Worm (Caenorhabditis elegans) whole organism, L4/young adult: ENCODE results near the gene cnc-11.

Experiments used
- W03F9.2 ChIP-seq: fragments of 150-350 bp; optimal IDR thresholded peaks from 2 replicates; lab custom pipeline; 2014; ENCODE audit warnings: missing biosample characterization, missing genetic modification characterization
- dao-5 ChIP-seq: sonication (generic microtip); optimal IDR thresholded peaks from 2 replicates; lab custom pipeline; 2016; ENCODE audit warnings: missing genotype, missing genetic modification characterization, moderate library complexity, missing compliant biosample characterization
- him-1 ChIP-seq: sonication (generic microtip); optimal IDR thresholded peaks from 2 replicates; lab custom pipeline; 2016; ENCODE audit warnings: missing genotype, missing genetic modification reagents, missing genetic modification characterization, missing compliant biosample characterization

Gene cnc-11

DNA sequence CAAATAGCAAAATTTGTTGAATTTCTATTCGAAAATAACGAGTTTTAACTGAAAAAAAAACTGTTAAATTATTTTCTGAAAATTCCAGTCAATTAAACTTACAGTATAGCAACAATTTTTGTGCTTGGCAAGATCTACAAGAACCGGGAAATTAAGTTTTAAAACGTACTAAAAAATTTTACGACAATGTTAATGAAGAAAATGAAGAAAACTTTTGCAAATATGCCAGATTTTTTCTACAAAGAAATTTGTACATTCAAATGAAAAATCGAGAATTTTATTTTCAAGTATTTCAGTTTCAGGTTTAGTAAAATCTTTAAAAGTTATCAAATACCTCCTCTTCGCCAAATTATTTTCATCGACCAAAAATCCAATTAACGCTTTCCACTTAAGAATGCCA, at the start of gene cnc-11:
Gene cnc-11, plus strand, starts transcription at position 301 of the 400 bp plus-strand sequence.
- TF ChIP-seq W03F9.2 (no peak), dao-5 (tag; lab: Kevin White, UChicago) (no peak), him-1 (tag; lab: Kevin White, UChicago) (no peak)

DNA sequence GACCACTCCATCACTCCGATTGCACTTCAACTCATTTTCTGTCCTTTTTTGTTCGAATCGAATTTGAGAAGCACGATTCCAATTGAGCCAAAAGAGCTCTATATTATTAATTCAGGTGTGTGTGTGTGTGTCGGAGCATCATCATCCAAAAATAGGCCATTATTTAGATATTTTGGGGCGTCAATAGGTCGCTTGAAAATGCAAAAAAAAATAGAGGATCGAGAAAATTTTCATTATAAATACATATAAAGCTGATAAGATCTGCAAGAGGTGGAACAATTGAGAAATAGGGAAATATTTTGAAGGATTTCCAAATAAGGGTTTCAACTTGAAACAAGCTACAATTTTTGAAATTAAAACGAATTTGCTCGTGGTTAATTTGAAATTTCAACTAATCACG, 49.2 kb upstream of the cnc-11 start, which contains the start of gene Y75B7AR.1:
Gene Y75B7AR.1, minus strand, starts transcription at position 101 of the 400 bp plus-strand sequence.
- TF ChIP-seq him-1 (tag; lab: Kevin White, UChicago) (no peak), dao-5 (tag; lab: Kevin White, UChicago) (no peak), W03F9.2 (no peak)

DNA sequence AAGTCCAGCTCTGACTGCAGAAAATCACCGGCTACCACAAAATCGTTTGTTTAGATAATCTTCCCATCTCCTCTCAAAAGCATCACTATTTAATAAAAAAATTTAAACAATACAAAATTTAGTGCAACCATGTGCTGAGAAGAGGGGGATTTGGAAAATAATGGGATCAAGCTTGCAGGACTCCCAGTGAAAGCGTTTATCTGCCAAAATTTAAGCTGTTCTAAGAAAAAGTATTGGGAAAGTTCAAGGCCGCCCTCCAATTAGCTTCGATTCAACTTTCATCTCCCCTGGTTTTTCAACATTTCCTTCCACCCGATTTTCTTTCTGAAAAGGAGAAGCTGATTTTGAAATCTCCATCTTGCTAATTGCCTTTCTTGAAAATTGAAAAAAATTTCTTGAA, 34.0 kb upstream of the cnc-11 start:
- TF ChIP-seq dao-5 (tag; lab: Kevin White, UChicago) (no peak), W03F9.2 (no peak), him-1 (tag; lab: Kevin White, UChicago) (no peak)

DNA sequence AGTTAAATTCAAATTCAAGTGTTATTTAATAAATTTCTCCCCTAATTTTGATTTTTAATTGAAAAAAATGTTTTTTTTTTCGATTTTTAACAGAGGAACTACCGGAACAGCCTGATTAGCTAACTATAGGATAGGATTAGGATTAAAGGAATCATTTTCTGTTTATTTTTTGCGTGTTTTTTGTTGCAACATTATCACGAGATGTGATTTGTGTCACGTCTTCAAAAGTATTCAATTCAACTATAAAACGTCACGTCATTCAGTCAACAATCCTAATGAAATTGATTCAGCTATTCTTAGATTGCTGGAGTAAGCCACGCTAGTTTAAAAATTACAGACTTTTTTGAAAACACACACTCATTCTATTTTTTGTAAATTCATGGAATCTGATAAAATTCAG, 31.4 kb upstream of the cnc-11 start:
- TF ChIP-seq W03F9.2 = no peak
- TF ChIP-seq dao-5 (tag; lab: Kevin White, UChicago) = no peak
- no peak for TF ChIP-seq him-1 (tag; lab: Kevin White, UChicago)

DNA sequence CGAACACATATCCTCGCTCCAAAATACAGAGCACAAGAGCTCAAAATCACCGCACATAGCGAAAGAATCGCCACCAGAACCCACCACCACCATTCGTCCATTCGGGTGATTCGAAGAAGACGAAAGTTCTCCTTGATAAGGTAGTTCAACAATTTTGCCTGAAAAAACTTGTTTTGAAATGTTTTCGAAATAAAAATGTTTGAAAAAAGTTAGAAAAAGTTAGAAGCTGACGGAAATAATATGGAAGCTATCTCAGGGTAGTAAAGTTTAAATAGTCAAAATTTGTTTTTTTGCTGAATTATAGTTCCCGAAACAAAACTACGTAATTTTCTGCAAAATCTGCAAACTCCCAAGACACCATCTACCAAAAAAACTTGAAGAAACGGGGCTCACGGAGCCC, 30.7 kb upstream of the cnc-11 start, which contains the start of gene snt-5:
Gene snt-5, minus strand, starts transcription at position 101 of the 400 bp plus-strand sequence.
- TF ChIP-seq him-1 (tag; lab: Kevin White, UChicago) = no peak
- no peak for TF ChIP-seq dao-5 (tag; lab: Kevin White, UChicago)
- no peak for TF ChIP-seq W03F9.2

DNA sequence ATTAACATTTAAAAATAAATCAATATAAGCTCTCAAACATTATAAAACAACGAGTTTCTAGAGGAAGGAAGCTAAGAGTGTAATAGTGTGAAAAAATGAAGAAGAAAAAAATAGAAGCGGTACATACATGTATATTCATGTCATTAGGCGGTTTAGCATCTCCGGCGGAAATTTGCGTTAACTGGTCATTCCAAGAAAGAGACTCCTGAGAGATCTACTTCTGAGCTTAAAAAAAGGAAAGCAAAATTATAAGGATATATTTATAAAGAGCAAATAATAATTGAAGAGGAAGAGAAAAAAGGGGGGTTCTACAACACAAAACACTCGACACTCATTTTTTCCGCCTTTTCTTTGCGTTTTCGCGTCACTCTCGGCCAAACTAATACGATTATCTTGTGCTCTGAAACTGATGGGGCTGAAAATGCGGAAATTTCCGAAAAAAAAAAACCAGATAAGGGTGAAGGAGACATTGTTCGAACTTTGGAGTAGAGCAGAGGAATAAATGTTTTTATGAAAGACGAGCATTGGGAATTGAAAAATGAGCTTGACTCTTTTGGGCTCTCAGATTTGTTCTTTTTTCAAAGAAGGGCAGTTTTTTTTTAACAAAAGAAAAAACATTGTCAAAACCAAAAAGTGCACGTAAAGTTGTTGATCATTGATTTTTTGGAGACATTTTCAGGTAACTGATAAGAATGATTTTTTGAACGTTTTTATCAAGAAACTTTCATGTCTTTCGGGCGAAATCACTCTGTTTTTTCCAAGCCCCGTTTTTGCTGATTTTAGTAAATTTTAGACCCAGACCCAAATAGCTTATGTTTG, 27.3 kb upstream of the cnc-11 start:
- TF ChIP-seq W03F9.2 = no peak
- TF ChIP-seq dao-5 (tag; lab: Kevin White, UChicago) = no peak
- no peak for TF ChIP-seq him-1 (tag; lab: Kevin White, UChicago)

DNA sequence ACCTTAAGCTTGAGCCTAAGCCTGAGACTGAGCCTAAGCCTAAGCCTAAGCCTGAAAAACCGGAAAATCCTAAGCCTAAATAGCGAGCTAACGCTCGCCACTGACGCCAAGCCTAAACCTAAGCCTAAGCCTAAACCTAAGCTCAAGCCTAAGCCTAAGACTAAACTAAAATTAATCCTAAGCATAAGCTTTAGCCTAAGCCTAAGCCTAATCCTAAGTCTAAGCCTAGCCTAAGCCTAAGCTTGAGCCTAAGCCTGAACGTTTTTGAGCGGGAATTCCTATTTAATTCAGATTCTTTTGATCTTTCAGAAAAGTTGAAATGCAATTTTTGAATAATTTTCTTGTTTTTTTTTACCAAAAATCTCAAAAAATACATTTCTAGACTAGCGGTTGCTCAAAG, 26.0 kb upstream of the cnc-11 start:
- TF ChIP-seq dao-5 (tag; lab: Kevin White, UChicago) (no peak), him-1 (tag; lab: Kevin White, UChicago) (no peak), W03F9.2 (no peak)

DNA sequence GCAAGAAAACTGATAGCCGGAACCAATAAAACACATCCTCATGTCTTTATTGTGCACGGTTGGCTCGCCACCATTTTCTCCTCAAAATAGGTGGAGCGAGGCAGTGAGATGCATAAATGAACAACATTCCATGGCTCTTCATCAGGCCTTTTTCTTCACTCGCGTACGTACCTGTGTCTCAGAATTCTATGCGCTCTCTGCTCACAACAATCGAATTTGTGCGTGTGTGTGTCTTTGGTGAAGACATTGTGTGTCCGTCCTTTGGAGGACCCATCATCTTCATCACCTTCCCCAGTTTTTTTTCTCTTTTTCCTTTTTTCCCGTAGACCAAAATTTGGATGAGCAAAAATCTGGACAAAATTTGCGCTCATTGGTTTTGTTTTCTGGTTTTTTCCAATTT, 19.9 kb upstream of the cnc-11 start:
- TF ChIP-seq dao-5 (tag; lab: Kevin White, UChicago) = no peak
- TF ChIP-seq him-1 (tag; lab: Kevin White, UChicago) = no peak
- no peak for TF ChIP-seq W03F9.2

DNA sequence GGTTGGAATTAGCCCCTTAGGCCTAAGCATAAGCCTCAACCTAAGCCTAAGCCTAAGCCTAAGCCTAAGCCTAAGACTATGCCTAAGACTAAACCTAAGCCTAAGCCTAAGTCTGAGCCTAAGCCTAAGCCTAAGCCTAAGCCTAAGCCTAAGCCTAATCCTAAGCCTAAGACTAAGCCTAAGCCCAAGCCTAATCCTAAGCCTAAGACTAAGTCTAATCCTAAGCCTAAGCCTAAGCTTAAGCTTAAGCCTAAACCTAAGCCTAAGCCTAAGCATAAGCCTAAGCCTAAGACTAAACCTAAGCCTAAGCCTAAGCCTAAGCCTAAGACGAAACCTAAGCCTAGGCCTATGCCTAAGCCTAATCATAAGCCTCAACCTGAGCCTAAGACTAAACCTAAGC, 18.8 kb upstream of the cnc-11 start:
- TF ChIP-seq dao-5 (tag; lab: Kevin White, UChicago) = no peak

DNA sequence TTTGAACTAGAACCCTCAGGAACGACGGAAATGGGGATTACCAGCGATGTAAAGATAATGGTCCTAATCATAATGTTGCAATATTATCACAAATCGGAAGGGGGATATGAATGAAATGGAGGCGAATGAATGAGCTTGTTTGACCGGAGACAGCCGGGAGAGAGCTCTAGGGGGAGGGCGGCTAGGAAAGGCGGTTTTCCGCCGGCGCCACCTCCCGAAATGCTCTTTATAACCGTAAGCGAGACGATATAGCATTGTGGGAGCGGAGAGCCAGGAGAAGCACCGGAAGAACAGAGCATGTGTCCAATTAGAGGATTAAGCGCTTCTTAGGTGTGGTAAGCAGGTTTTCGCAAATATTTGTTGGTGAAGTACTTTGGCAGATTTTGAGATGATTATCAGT, 16.5 kb upstream of the cnc-11 start, which contains the start of gene R12A1.3:
Gene R12A1.3, minus strand, starts transcription at position 200 of the 400 bp plus-strand sequence.
- TF ChIP-seq W03F9.2 = no peak
- TF ChIP-seq him-1 (tag; lab: Kevin White, UChicago) = no peak
- TF ChIP-seq dao-5 (tag; lab: Kevin White, UChicago) = no peak

DNA sequence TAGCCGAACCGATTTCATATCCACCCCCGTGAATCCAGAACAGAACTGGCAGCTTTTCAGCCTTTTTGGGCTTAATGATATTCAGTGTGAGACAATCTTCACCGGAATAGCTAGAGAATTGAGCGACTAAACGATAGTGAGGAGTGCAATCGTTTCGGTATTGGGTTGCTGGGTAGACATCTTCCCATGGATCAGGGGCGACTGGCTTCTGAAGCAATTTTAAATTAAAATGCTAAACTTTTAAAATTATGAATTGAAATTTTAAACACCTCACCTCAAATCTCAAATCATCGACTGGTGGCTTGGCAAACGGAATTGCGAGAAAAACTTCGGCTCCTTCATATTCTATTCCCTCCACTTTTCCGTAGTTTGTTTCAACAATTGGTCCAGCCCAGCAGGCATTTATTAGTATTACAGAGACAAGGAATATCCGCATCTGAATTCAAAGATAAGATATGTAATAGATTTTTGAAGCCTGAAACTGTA, 10.4 kb upstream of the cnc-11 start, which contains the start of gene ges-1:
Gene ges-1, minus strand, starts transcription at position 436 of the 486 bp plus-strand sequence.
- no peak for TF ChIP-seq him-1 (tag; lab: Kevin White, UChicago)
- no peak for TF ChIP-seq dao-5 (tag; lab: Kevin White, UChicago)
- no peak for TF ChIP-seq W03F9.2

DNA sequence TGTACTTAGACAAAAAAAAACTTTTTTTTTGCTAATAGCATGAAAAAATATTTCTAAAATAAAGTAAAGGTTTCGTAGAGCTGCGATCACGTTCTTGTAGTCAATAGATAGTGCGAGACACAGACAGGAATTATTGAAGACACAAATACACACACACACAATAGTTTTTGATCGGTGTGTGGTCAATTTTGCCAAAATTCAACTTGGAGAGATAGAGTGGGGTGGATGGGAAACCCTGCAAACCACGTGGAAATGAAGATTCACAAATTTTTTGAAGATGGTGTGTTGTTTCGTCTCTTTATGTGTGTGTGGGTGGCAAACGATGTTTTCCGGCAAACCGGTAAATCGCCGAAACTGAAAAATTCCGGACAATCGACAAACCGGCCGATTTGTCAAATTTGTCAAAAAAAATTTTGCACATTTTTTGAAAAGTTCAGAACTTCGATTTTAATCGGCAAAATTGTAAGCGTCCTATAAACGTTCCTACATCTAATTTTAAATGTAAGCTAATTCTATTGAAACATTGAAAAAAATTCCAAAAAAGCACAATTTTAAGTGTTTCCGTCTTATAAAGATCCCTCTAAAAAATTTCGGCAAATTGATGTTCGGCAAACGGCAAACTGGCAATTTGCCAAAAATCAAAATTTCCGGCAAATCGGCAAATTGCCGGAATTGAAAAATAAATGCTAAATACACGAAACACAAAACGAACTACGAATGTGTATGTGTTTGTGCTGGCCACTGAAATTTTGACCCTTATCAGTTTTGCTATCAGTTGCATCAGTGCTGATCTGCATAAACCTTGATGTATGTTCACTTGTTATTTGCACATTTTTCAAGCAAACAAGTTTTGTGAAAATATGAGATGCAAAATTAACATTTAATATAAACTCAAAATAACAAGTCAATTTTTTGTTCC, 9.4 kb upstream of the cnc-11 start:
- TF ChIP-seq dao-5 (tag; lab: Kevin White, UChicago) = no peak
- TF ChIP-seq him-1 (tag; lab: Kevin White, UChicago) = no peak
- no peak for TF ChIP-seq W03F9.2

DNA sequence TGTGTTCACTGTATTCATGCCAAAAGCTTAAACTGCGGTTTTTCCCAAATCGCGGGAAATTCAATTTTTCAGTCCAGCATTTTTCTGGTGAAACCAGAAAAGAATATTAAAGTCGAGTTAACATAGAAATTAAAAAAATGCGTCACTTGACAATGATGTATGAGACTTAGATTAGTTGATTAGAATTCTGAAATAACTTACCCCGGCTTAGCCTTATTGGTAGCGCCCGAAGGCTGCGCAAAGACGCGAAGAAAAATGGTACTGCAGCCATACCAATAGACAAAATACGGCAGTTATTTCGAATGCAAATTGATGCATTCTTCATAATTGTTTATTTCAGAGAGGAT, 8.8 kb upstream of the cnc-11 start:
- TF ChIP-seq dao-5 (tag; lab: Kevin White, UChicago) = no peak
- TF ChIP-seq him-1 (tag; lab: Kevin White, UChicago) = no peak
- TF ChIP-seq W03F9.2 = no peak

DNA sequence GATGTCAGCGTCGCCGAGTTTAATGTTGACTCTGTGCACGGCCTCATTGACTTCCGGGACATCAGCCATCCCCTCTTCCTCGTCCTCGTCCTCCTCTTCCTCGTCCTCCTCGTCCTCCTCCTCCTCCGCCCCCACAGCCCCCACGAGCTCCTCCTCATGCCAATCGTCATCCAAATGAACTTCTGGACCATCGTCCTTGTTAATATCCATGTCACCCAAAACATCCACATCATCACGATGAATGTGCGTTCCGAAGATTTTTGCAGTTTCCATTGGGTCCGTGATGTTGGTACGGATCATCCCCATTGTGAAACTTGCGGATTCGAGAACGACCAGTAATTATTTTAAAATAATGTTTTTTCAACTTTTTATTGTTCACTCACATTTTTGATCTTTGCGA, 7.7 kb upstream of the cnc-11 start:
- no peak for TF ChIP-seq him-1 (tag; lab: Kevin White, UChicago)
- TF ChIP-seq dao-5 (tag; lab: Kevin White, UChicago) = no peak
- TF ChIP-seq W03F9.2 = no peak
